Worm (Caenorhabditis elegans) whole organism, mixed stage, embryonic: ENCODE measurements around the gene T22F3.7.

Source experiments
- M03D4.4 ChIP-seq: sonication (generic microtip); optimal IDR thresholded peaks from 2 replicates; lab custom pipeline; 2017; ENCODE audit warnings: mild to moderate bottlenecking, missing genetic modification characterization, missing compliant biosample characterization
- blmp-1 ChIP-seq: fragments of 150-350 bp; optimal IDR thresholded peaks from 2 replicates; lab custom pipeline; 2014; ENCODE audit warnings: missing biosample characterization, missing genetic modification characterization
- ces-1 ChIP-seq: fragments of 150-350 bp; optimal IDR thresholded peaks from 2 replicates; lab custom pipeline; 2014; ENCODE audit warnings: missing biosample characterization, missing genetic modification reagents, missing genetic modification characterization
- elt-3 ChIP-seq: fragments of 150-350 bp; optimal IDR thresholded peaks from 2 replicates; lab custom pipeline; 2014; ENCODE audit warnings: missing biosample characterization, missing genetic modification characterization
- ham-2 ChIP-seq: fragments of 200-800 bp; sonication (Bioruptor generic); optimal IDR thresholded peaks from 2 replicates; lab custom pipeline; 2018; ENCODE audit warnings: mild to moderate bottlenecking, missing genetic modification characterization, missing compliant biosample characterization
- mep-1 ChIP-seq: fragments of 150-350 bp; optimal IDR thresholded peaks from 2 replicates; lab custom pipeline; 2017; ENCODE audit warnings: missing biosample characterization, missing genetic modification reagents, missing genetic modification characterization, inconsistent platforms
- nhr-76 ChIP-seq: sonication (generic microtip); optimal IDR thresholded peaks from 2 replicates; lab custom pipeline; 2017; ENCODE audit warnings: missing biosample characterization, missing genetic modification characterization
- pha-4 ChIP-seq: fragments of 150-350 bp; optimal IDR thresholded peaks from 2 replicates; lab custom pipeline; 2018; ENCODE audit warnings: missing biosample characterization, missing genetic modification reagents, missing genetic modification characterization
- tbx-8 ChIP-seq: fragments of 200-800 bp; sonication (Bioruptor generic); optimal IDR thresholded peaks from 2 replicates; lab custom pipeline; 2018; ENCODE audit warnings: mild to moderate bottlenecking, missing genetic modification characterization, moderate library complexity, missing compliant biosample characterization
- unc-39 ChIP-seq: fragments of 150-350 bp; optimal IDR thresholded peaks from 2 replicates; lab custom pipeline; 2014; ENCODE audit warnings: missing biosample characterization, missing genetic modification characterization
- unc-62 ChIP-seq: fragments of 150-350 bp; optimal IDR thresholded peaks from 2 replicates; lab custom pipeline; 2014; ENCODE audit warnings: missing biosample characterization, missing genetic modification reagents, missing genetic modification characterization
- zip-8 ChIP-seq: fragments of 150-350 bp; optimal IDR thresholded peaks from 2 replicates; lab custom pipeline; 2014; ENCODE audit warnings: missing biosample characterization, missing genetic modification characterization

ce11 chrV:3649473-3649872 is 49.0 kb upstream of the T22F3.7 start, which contains the start of gene str-114:
- TF ChIP-seq pha-4 (tag; lab: Kevin White, UChicago) (no peak), unc-39 (no peak), blmp-1 (tag; lab: Kevin White, UChicago) (no peak), ces-1 (GFP tag; lab: Kevin White, UChicago) (no peak), elt-3 (tag; lab: Kevin White, UChicago) (no peak), unc-62 (GFP tag; lab: Kevin White, UChicago) (no peak), tbx-8 (GFP tag; lab: Kevin White, UChicago) (no peak), M03D4.4 (tag; lab: Kevin White, UChicago) (no peak), nhr-76 (tag; lab: Kevin White, UChicago) (no peak), ham-2 (GFP tag; lab: Kevin White, UChicago) (no peak), zip-8 (tag; lab: Kevin White, UChicago) (no peak), mep-1 (tag; lab: Kevin White, UChicago) (no peak)
